Worm (Caenorhabditis elegans) whole organism, L2 larva: ENCODE measurements around the gene srh-214.
A peak's percentile ranks its signal among the peaks of the same experiment; 100 is the strongest.

Experiments
- C34F6.9 ChIP-seq: fragments of 150-350 bp; optimal IDR thresholded peaks from 2 replicates; lab custom pipeline; 2014; ENCODE audit warnings: missing biosample characterization, missing genetic modification characterization
- F13H6.1 ChIP-seq: sonication (generic microtip); optimal IDR thresholded peaks from 2 replicates; lab custom pipeline; 2016; ENCODE audit warnings: missing genetic modification characterization, missing compliant biosample characterization
- Y55F3AM.14 ChIP-seq: fragments of 200-800 bp; sonication (Bioruptor generic); optimal IDR thresholded peaks from 2 replicates; lab custom pipeline; 2018; ENCODE audit warnings: mild to moderate bottlenecking, missing genetic modification characterization, missing compliant biosample characterization
- alr-1 ChIP-seq: fragments of 150-350 bp; optimal IDR thresholded peaks from 2 replicates; lab custom pipeline; 2014; ENCODE audit warnings: missing biosample characterization, missing genetic modification characterization
- aly-2 ChIP-seq: fragments of 150-350 bp; optimal IDR thresholded peaks from 2 replicates; lab custom pipeline; 2014; ENCODE audit warnings: missing biosample characterization, missing genetic modification characterization
- ama-1 ChIP-seq: fragments of 150-350 bp; optimal IDR thresholded peaks from 2 replicates; lab custom pipeline; 2018; ENCODE audit warnings: inconsistent platforms
- blmp-1 ChIP-seq: sonication (generic microtip); optimal IDR thresholded peaks from 2 replicates; lab custom pipeline; 2017; ENCODE audit warnings: missing genetic modification characterization, mild to moderate bottlenecking, missing compliant biosample characterization, antibody characterized with exemption, moderate library complexity; ENCODE audit not compliant: insufficient read depth
- ceh-82 ChIP-seq: fragments of 150-350 bp; optimal IDR thresholded peaks from 2 replicates; lab custom pipeline; 2014; ENCODE audit warnings: missing biosample characterization, missing genetic modification characterization
- crh-2 ChIP-seq: sonication (generic microtip); optimal IDR thresholded peaks from 2 replicates; lab custom pipeline; 2017; ENCODE audit warnings: missing biosample characterization, missing genetic modification characterization
- elt-1 ChIP-seq: fragments of 150-350 bp; optimal IDR thresholded peaks from 2 replicates; lab custom pipeline; 2014; ENCODE audit warnings: missing biosample characterization, missing genetic modification characterization
- fos-1 ChIP-seq: fragments of 150-350 bp; optimal IDR thresholded peaks from 2 replicates; lab custom pipeline; 2014; ENCODE audit warnings: missing biosample characterization, missing genetic modification characterization
- gmeb-1 ChIP-seq: fragments of 150-350 bp; optimal IDR thresholded peaks from 2 replicates; lab custom pipeline; 2014; ENCODE audit warnings: missing biosample characterization, missing genetic modification characterization
- lin-11 ChIP-seq: fragments of 150-350 bp; sonication (generic microtip); optimal IDR thresholded peaks from 2 replicates; lab custom pipeline; 2014; ENCODE audit warnings: missing biosample characterization, missing genetic modification characterization, inconsistent platforms, mixed read lengths
- lin-39 ChIP-seq: fragments of 150-350 bp; optimal IDR thresholded peaks from 2 replicates; lab custom pipeline; 2014; ENCODE audit warnings: missing biosample characterization, missing genetic modification reagents, missing genetic modification characterization
- lsy-2 ChIP-seq, 2 experiments: fragments of 150-350 bp in 1 of 2; sonication (generic microtip) in 1 of 2; optimal IDR thresholded peaks; 2 replicates each; lab custom pipeline; 2014 to 2017; ENCODE audit warnings: missing biosample characterization in 2 of 2, missing genetic modification characterization in 2 of 2
- mbf-1 ChIP-seq: sonication (generic microtip); optimal IDR thresholded peaks from 2 replicates; lab custom pipeline; 2017; ENCODE audit warnings: missing biosample characterization, missing genetic modification characterization
- mdl-1 ChIP-seq, 2 experiments: fragments of 150-350 bp in 1 of 2; sonication (generic microtip) in 1 of 2; optimal IDR thresholded peaks; 2 replicates each; lab custom pipeline; 2017; ENCODE audit warnings: missing biosample characterization in 2 of 2, missing genetic modification characterization in 2 of 2
- nhr-12 ChIP-seq: fragments of 150-350 bp; optimal IDR thresholded peaks from 2 replicates; lab custom pipeline; 2014; ENCODE audit warnings: missing biosample characterization, missing genetic modification characterization
- nhr-129 ChIP-seq: fragments of 150-350 bp; optimal IDR thresholded peaks from 2 replicates; lab custom pipeline; 2014; ENCODE audit warnings: missing biosample characterization, missing genetic modification characterization
- nhr-21 ChIP-seq: fragments of 150-350 bp; optimal IDR thresholded peaks from 2 replicates; lab custom pipeline; 2014; ENCODE audit warnings: missing biosample characterization, missing genetic modification characterization
- nhr-23 ChIP-seq: fragments of 150-350 bp; optimal IDR thresholded peaks from 2 replicates; lab custom pipeline; 2014; ENCODE audit warnings: missing biosample characterization, missing genetic modification reagents, missing genetic modification characterization
- nhr-25 ChIP-seq: fragments of 150-350 bp; sonication (generic microtip); optimal IDR thresholded peaks from 3 replicates; lab custom pipeline; 2014; ENCODE audit warnings: missing biosample characterization, missing genetic modification characterization
- nhr-6 ChIP-seq: fragments of 150-350 bp; optimal IDR thresholded peaks from 2 replicates; lab custom pipeline; 2014; ENCODE audit warnings: missing biosample characterization, missing genetic modification characterization
- peb-1 ChIP-seq: fragments of 150-350 bp; optimal IDR thresholded peaks from 2 replicates; lab custom pipeline; 2014; ENCODE audit warnings: missing biosample characterization, missing genetic modification characterization
- skn-1 ChIP-seq: sonication (generic microtip); optimal IDR thresholded peaks from 2 replicates; lab custom pipeline; 2017; ENCODE audit warnings: missing biosample characterization, missing genetic modification characterization
- sma-3 ChIP-seq: sonication (generic microtip); optimal IDR thresholded peaks from 2 replicates; lab custom pipeline; 2016; ENCODE audit warnings: missing genetic modification reagents, missing genetic modification characterization, missing compliant biosample characterization
- sma-9 ChIP-seq, 2 experiments: fragments of 150-350 bp in 1 of 2; sonication (generic microtip) in 1 of 2; optimal IDR thresholded peaks; 2 replicates each; lab custom pipeline; 2014 to 2016; ENCODE audit warnings: missing genetic modification characterization in 2 of 2, mild to moderate bottlenecking in 1 of 2, missing biosample characterization in 1 of 2, missing compliant biosample characterization in 1 of 2, missing genetic modification reagents in 1 of 2, moderate library complexity in 1 of 2
- snpc-4 ChIP-seq: fragments of 150-350 bp; optimal IDR thresholded peaks from 2 replicates; lab custom pipeline; 2014; ENCODE audit warnings: missing biosample characterization, missing genetic modification characterization
- unc-55 ChIP-seq: fragments of 150-350 bp; sonication (generic microtip); optimal IDR thresholded peaks from 3 replicates; lab custom pipeline; 2014; ENCODE audit warnings: missing biosample characterization, missing genetic modification reagents, missing genetic modification characterization
- unc-62 ChIP-seq: fragments of 150-350 bp; optimal IDR thresholded peaks from 2 replicates; lab custom pipeline; 2014; ENCODE audit warnings: missing biosample characterization, missing genetic modification reagents, missing genetic modification characterization
- zag-1 ChIP-seq: fragments of 150-350 bp; optimal IDR thresholded peaks from 2 replicates; lab custom pipeline; 2014; ENCODE audit warnings: missing biosample characterization, missing genetic modification characterization
- ztf-11 ChIP-seq: sonication (generic microtip); optimal IDR thresholded peaks from 2 replicates; lab custom pipeline; 2017; ENCODE audit warnings: missing biosample characterization, missing genetic modification characterization
- ztf-4 ChIP-seq: fragments of 150-350 bp; optimal IDR thresholded peaks from 2 replicates; lab custom pipeline; 2014; ENCODE audit warnings: missing biosample characterization, missing genetic modification characterization

Gene srh-214

ce11 chrV:16832865-16833264 is 3.3 kb upstream of the srh-214 start, which contains the start of gene phy-3:
Gene phy-3 (plus strand): TSS chrV:16833165.
- no peak for TF ChIP-seq ceh-82 (tag; lab: Kevin White, UChicago)
- TF ChIP-seq lsy-2 (tag; optimal IDR thresholded peaks at IDR 0.05; lab: Kevin White, UChicago): no peak
- TF ChIP-seq alr-1 (tag; lab: Kevin White, UChicago): no peak
- TF ChIP-seq snpc-4 (tag; lab: Kevin White, UChicago): no peak
- no peak for TF ChIP-seq nhr-12
- no peak for TF ChIP-seq sma-3 (GFP tag; lab: Kevin White, UChicago)
- TF ChIP-seq nhr-129: no peak
- TF ChIP-seq gmeb-1 (tag; lab: Kevin White, UChicago): no peak
- TF ChIP-seq lin-39: no peak
- no peak for TF ChIP-seq ama-1 (lab: Kevin White, UChicago)

DNA sequence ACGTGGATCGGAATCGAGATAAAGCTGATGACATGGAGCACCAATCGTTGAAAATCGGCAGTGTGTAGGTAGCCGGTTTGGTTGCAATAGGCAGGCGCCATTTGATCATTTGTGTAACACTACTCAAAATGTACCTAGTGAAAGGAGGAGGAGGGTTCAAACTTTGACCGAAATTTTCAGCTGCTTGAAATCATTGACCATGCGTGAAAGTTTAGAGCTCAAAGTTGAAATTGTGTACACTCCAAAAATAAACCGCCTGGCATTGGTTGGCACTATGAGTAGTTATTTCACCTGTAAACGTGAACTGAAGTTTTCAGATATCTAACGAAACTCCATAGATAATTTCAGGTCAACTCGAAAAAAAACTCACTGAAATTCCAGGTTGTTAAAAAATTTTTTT is 2.4 kb upstream of the srh-214 start, which contains the start of gene srh-215:
srh-215 (minus strand) TSS at position 101 of the 400 bp plus-strand sequence.
- no peak for TF ChIP-seq Y55F3AM.14 (GFP tag; lab: Kevin White, UChicago)
- no peak for TF ChIP-seq nhr-23
- no peak for TF ChIP-seq alr-1 (tag; lab: Kevin White, UChicago)
- TF ChIP-seq blmp-1 (tag; lab: Kevin White, UChicago): no peak
- TF ChIP-seq ztf-4 (tag; lab: Kevin White, UChicago): no peak
- no peak for TF ChIP-seq nhr-129
- TF ChIP-seq skn-1: no peak
- TF ChIP-seq zag-1 (tag; lab: Kevin White, UChicago): no peak

DNA sequence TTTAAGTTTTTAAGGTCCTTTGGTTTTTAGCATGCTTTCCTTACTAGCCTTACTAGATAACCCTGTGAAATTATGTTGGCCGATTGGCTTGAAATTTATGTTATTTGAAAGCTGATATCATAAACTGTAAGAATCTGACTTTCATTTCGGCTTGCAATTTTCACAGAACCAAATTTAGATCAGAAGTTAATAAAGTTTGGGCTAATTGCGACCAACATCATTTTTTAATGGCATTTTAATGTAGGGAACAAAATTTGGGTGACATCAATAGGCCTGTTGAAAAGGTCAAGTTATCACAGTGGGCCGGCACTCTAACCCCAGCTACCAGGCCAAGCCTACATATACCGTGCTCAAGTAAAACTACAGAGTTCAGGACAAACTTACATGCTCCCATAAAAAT is 1.8 kb upstream of the srh-214 start:
- TF ChIP-seq lin-39: no peak
- no peak for TF ChIP-seq Y55F3AM.14 (GFP tag; lab: Kevin White, UChicago)
- no peak for TF ChIP-seq nhr-21
- TF ChIP-seq lin-11 (tag; lab: Kevin White, UChicago): no peak
- no peak for TF ChIP-seq alr-1 (tag; lab: Kevin White, UChicago)
- TF ChIP-seq mbf-1 (tag; lab: Kevin White, UChicago): no peak
- TF ChIP-seq nhr-6 (tag; lab: Kevin White, UChicago): no peak
- TF ChIP-seq unc-62 (GFP tag; lab: Kevin White, UChicago): no peak
- TF ChIP-seq unc-55 (GFP tag; lab: Kevin White, UChicago): no peak
- no peak for TF ChIP-seq aly-2
- TF ChIP-seq mdl-1 (tag; optimal IDR thresholded peaks at IDR 0.05; lab: Kevin White, UChicago): no peak
- no peak for TF ChIP-seq crh-2 (tag; lab: Kevin White, UChicago)
- TF ChIP-seq nhr-129: no peak
- no peak for TF ChIP-seq peb-1 (tag; lab: Kevin White, UChicago)

- no peak for TF ChIP-seq F13H6.1 (tag; lab: Kevin White, UChicago)
- no peak for TF ChIP-seq mdl-1 (tag; optimal IDR thresholded peaks at IDR 0.05; lab: Kevin White, UChicago)
- no peak for TF ChIP-seq nhr-25 (tag; lab: Kevin White, UChicago)
- TF ChIP-seq, all 48 proteins: peak for 0
Measured at ce11 chrV:16827485-16827884, 2.1 kb downstream of the srh-214 start, which contains the start of gene srh-216. Gene srh-216 (minus strand): TSS chrV:16827585.

- TF ChIP-seq unc-55 (GFP tag; lab: Kevin White, UChicago): peak; percentile 39
- no peak for TF ChIP-seq zag-1 (tag; lab: Kevin White, UChicago)
- TF ChIP-seq elt-1 (tag; lab: Kevin White, UChicago): no peak
- TF ChIP-seq C34F6.9 (tag; lab: Kevin White, UChicago): no peak
- no peak for TF ChIP-seq ama-1 (lab: Kevin White, UChicago)
- TF ChIP-seq ceh-82 (tag; lab: Kevin White, UChicago): no peak
- TF ChIP-seq ztf-11: no peak
- TF ChIP-seq, all 48 proteins: peak for 1
Measured at ce11 chrV:16821270-16821737, 8.3 kb downstream of the srh-214 start, which contains the start of gene T20B3.14. Gene T20B3.14 (minus strand): TSS chrV:16821320.

DNA sequence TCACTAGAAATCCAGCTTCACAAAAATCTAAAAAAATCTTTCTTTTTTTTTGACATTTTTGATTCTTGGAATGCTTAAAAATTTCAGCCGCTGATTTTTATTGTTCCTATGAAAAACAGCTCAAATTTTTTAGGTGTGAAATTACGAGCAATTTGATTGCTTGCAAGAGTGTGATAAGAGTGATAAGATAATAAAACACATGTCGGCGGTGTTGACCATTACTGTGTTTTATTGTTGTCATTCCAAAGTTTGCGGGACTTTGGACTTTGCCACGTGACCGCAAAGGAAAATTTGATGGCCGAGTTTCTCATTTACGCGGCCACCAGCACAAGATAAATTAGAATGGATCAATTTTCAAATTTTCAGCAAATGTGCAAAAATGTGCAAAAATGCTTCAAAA is 12.8 kb downstream of the srh-214 start:
- TF ChIP-seq ama-1 (lab: Kevin White, UChicago) (no peak), gmeb-1 (tag; lab: Kevin White, UChicago) (peak; percentile 45), sma-9 (GFP tag; optimal IDR thresholded peaks at IDR 0.05; lab: Kevin White, UChicago) (peak; percentile 29), sma-9 (tag; optimal IDR thresholded peaks at IDR 0.05; lab: Kevin White, UChicago) (no peak), mbf-1 (tag; lab: Kevin White, UChicago) (no peak), fos-1 (tag; lab: Kevin White, UChicago) (peak; percentile 42)
